Worm (Caenorhabditis elegans) whole organism, L4/young adult: ENCODE data around the gene E04D5.5.

Experiments used
- W03F9.2 ChIP-seq: fragments of 150-350 bp; optimal IDR thresholded peaks from 2 replicates; lab custom pipeline; 2014; ENCODE audit warnings: missing biosample characterization, missing genetic modification characterization
- dao-5 ChIP-seq: sonication (generic microtip); optimal IDR thresholded peaks from 2 replicates; lab custom pipeline; 2016; ENCODE audit warnings: missing genotype, missing genetic modification characterization, moderate library complexity, missing compliant biosample characterization
- him-1 ChIP-seq: sonication (generic microtip); optimal IDR thresholded peaks from 2 replicates; lab custom pipeline; 2016; ENCODE audit warnings: missing genotype, missing genetic modification reagents, missing genetic modification characterization, missing compliant biosample characterization

- TF ChIP-seq him-1 (no peak), dao-5 (tag; lab: Kevin White, UChicago) (no peak), W03F9.2 (no peak)
These were observed 8.1 kb upstream of the E04D5.5 start for ce11 chrII:10402991-10403390.
